Worm (Caenorhabditis elegans) whole organism, L2 larva: Measurements from ENCODE around the gene tag-343.

ENCODE experiments used
- F13H6.1 ChIP-seq: sonication (generic microtip); optimal IDR thresholded peaks from 2 replicates; lab custom pipeline; 2016; ENCODE audit warnings: missing genetic modification characterization, missing compliant biosample characterization
- R02D3.7 ChIP-seq: fragments of 150-350 bp; optimal IDR thresholded peaks from 2 replicates; lab custom pipeline; 2014; ENCODE audit warnings: missing biosample characterization, missing genetic modification characterization
- ZK546.5 ChIP-seq: sonication (generic microtip); optimal IDR thresholded peaks from 2 replicates; lab custom pipeline; 2017; ENCODE audit warnings: missing biosample characterization, missing genetic modification characterization
- aly-2 ChIP-seq: fragments of 150-350 bp; optimal IDR thresholded peaks from 2 replicates; lab custom pipeline; 2014; ENCODE audit warnings: missing biosample characterization, missing genetic modification characterization
- blmp-1 ChIP-seq: sonication (generic microtip); optimal IDR thresholded peaks from 2 replicates; lab custom pipeline; 2017; ENCODE audit warnings: missing genetic modification characterization, mild to moderate bottlenecking, missing compliant biosample characterization, antibody characterized with exemption, moderate library complexity; ENCODE audit not compliant: insufficient read depth
- ceh-16 ChIP-seq: fragments of 150-350 bp; optimal IDR thresholded peaks from 2 replicates; lab custom pipeline; 2014; ENCODE audit warnings: missing biosample characterization, missing genetic modification characterization
- crh-2 ChIP-seq: sonication (generic microtip); optimal IDR thresholded peaks from 2 replicates; lab custom pipeline; 2017; ENCODE audit warnings: missing biosample characterization, missing genetic modification characterization
- dmd-4 ChIP-seq: sonication (generic microtip); optimal IDR thresholded peaks from 2 replicates; lab custom pipeline; 2017; ENCODE audit warnings: missing biosample characterization, missing genetic modification characterization
- elt-1 ChIP-seq: fragments of 150-350 bp; optimal IDR thresholded peaks from 2 replicates; lab custom pipeline; 2014; ENCODE audit warnings: missing biosample characterization, missing genetic modification characterization
- fos-1 ChIP-seq: fragments of 150-350 bp; optimal IDR thresholded peaks from 2 replicates; lab custom pipeline; 2014; ENCODE audit warnings: missing biosample characterization, missing genetic modification characterization
- lin-11 ChIP-seq: fragments of 150-350 bp; sonication (generic microtip); optimal IDR thresholded peaks from 2 replicates; lab custom pipeline; 2014; ENCODE audit warnings: missing biosample characterization, missing genetic modification characterization, inconsistent platforms, mixed read lengths
- lin-13 ChIP-seq: fragments of 150-350 bp; optimal IDR thresholded peaks from 2 replicates; lab custom pipeline; 2014; ENCODE audit warnings: missing biosample characterization, missing genetic modification reagents, missing genetic modification characterization
- lin-39 ChIP-seq: fragments of 150-350 bp; optimal IDR thresholded peaks from 2 replicates; lab custom pipeline; 2014; ENCODE audit warnings: missing biosample characterization, missing genetic modification reagents, missing genetic modification characterization
- lsy-2 ChIP-seq, 2 experiments: fragments of 150-350 bp in 1 of 2; sonication (generic microtip) in 1 of 2; optimal IDR thresholded peaks; 2 replicates each; lab custom pipeline; 2014 to 2017; ENCODE audit warnings: missing biosample characterization in 2 of 2, missing genetic modification characterization in 2 of 2
- nhr-10 ChIP-seq: sonication (generic microtip); optimal IDR thresholded peaks from 2 replicates; lab custom pipeline; 2017; ENCODE audit warnings: missing biosample characterization, missing genetic modification characterization
- nhr-12 ChIP-seq: fragments of 150-350 bp; optimal IDR thresholded peaks from 2 replicates; lab custom pipeline; 2014; ENCODE audit warnings: missing biosample characterization, missing genetic modification characterization
- nhr-129 ChIP-seq: fragments of 150-350 bp; optimal IDR thresholded peaks from 2 replicates; lab custom pipeline; 2014; ENCODE audit warnings: missing biosample characterization, missing genetic modification characterization
- nhr-23 ChIP-seq: fragments of 150-350 bp; optimal IDR thresholded peaks from 2 replicates; lab custom pipeline; 2014; ENCODE audit warnings: missing biosample characterization, missing genetic modification reagents, missing genetic modification characterization
- nhr-237 ChIP-seq: fragments of 150-350 bp; optimal IDR thresholded peaks from 2 replicates; lab custom pipeline; 2014; ENCODE audit warnings: missing biosample characterization, missing genetic modification characterization
- nhr-6 ChIP-seq: fragments of 150-350 bp; optimal IDR thresholded peaks from 2 replicates; lab custom pipeline; 2014; ENCODE audit warnings: missing biosample characterization, missing genetic modification characterization
- nhr-77 ChIP-seq: fragments of 150-350 bp; optimal IDR thresholded peaks from 2 replicates; lab custom pipeline; 2014; ENCODE audit warnings: missing biosample characterization, missing genetic modification characterization
- skn-1 ChIP-seq: sonication (generic microtip); optimal IDR thresholded peaks from 2 replicates; lab custom pipeline; 2017; ENCODE audit warnings: missing biosample characterization, missing genetic modification characterization
- sma-9 ChIP-seq, 2 experiments: fragments of 150-350 bp in 1 of 2; sonication (generic microtip) in 1 of 2; optimal IDR thresholded peaks; 2 replicates each; lab custom pipeline; 2014 to 2016; ENCODE audit warnings: missing genetic modification characterization in 2 of 2, mild to moderate bottlenecking in 1 of 2, missing biosample characterization in 1 of 2, missing compliant biosample characterization in 1 of 2, missing genetic modification reagents in 1 of 2, moderate library complexity in 1 of 2
- snpc-4 ChIP-seq: fragments of 150-350 bp; optimal IDR thresholded peaks from 2 replicates; lab custom pipeline; 2014; ENCODE audit warnings: missing biosample characterization, missing genetic modification characterization
- unc-39 ChIP-seq: fragments of 150-350 bp; optimal IDR thresholded peaks from 2 replicates; lab custom pipeline; 2014; ENCODE audit warnings: missing biosample characterization, missing genetic modification characterization
- unc-55 ChIP-seq: fragments of 150-350 bp; sonication (generic microtip); optimal IDR thresholded peaks from 3 replicates; lab custom pipeline; 2014; ENCODE audit warnings: missing biosample characterization, missing genetic modification reagents, missing genetic modification characterization
- ztf-1 ChIP-seq: fragments of 200-800 bp; sonication (Bioruptor generic); conservative IDR thresholded peaks from 2 replicates; pipeline ENCODE4 v1.3.6; 2022; ENCODE audit warnings: missing genetic modification characterization, missing compliant biosample characterization
- ztf-4 ChIP-seq: fragments of 150-350 bp; optimal IDR thresholded peaks from 2 replicates; lab custom pipeline; 2014; ENCODE audit warnings: missing biosample characterization, missing genetic modification characterization

Gene tag-343

ce11 chrX:16655283-16655682 is 19.2 kb downstream of the tag-343 start:
- TF ChIP-seq nhr-129 (tag; lab: Kevin White, UChicago) (peak; percentile 39), sma-9 (GFP tag; optimal IDR thresholded peaks at IDR 0.05; lab: Kevin White, UChicago) (peak; percentile 10), sma-9 (tag; optimal IDR thresholded peaks at IDR 0.05; lab: Kevin White, UChicago) (no peak), F13H6.1 (tag; lab: Kevin White, UChicago) (peak; percentile 78), lsy-2 (tag; optimal IDR thresholded peaks at IDR 0.05; lab: Kevin White, UChicago) (peak in 1 of 2 experiments; percentile 9), ztf-4 (tag; lab: Kevin White, UChicago) (no peak), snpc-4 (no peak)

- TF ChIP-seq nhr-237 (tag; lab: Kevin White, UChicago), result no peak
- TF ChIP-seq ZK546.5 (tag; lab: Kevin White, UChicago), result no peak
- TF ChIP-seq lin-11 (tag; lab: Kevin White, UChicago), result no peak
- no peak for TF ChIP-seq fos-1
- no peak for TF ChIP-seq F13H6.1 (tag; lab: Kevin White, UChicago)
- no peak for TF ChIP-seq elt-1 (tag; lab: Kevin White, UChicago)
- no peak for TF ChIP-seq nhr-12 (tag; lab: Kevin White, UChicago)
- no peak for TF ChIP-seq nhr-77 (tag; lab: Kevin White, UChicago)
- no peak for TF ChIP-seq ztf-4 (tag; lab: Kevin White, UChicago)
- TF ChIP-seq nhr-23 (tag; lab: Kevin White, UChicago), result no peak
- TF ChIP-seq, all 48 proteins: peak for 0
These were observed 23.9 kb downstream of the tag-343 start for ce11 chrX:16650600-16650999.

ce11 chrX:16648773-16649172 is 25.8 kb downstream of the tag-343 start:
- TF ChIP-seq ceh-16, result no peak
- peak; percentile 44 for TF ChIP-seq unc-55 (GFP tag; lab: Kevin White, UChicago)

ce11 chrX:16647222-16647621 is 27.3 kb downstream of the tag-343 start:
- TF ChIP-seq blmp-1 (tag; lab: Kevin White, UChicago) (peak; percentile 97), nhr-6 (no peak), lin-13 (GFP tag; lab: Kevin White, UChicago) (no peak), lin-11 (tag; lab: Kevin White, UChicago) (no peak)
- TF ChIP-seq, all 48 proteins: peak for 1

DNA sequence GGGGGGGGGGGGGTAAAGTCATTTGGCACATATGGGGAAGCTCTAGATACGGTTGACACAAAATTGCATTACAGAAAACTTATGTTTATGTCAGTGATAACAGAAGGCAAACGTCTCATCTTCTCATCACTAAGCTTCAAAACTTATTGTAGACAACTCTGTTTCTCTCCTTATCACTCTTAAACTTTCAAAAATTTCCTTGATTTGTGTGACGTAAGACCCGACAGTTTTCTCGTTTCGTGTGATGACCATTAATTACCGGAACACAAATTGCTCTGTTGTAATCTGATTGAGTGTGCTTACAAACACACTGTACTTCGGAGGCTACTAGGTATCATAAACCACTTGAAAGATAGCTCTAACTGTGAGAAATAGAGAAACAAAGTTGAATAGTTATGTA is 29.6 kb downstream of the tag-343 start:
- TF ChIP-seq fos-1, result peak; percentile 79
- peak; percentile 3 for TF ChIP-seq sma-9 (GFP tag; optimal IDR thresholded peaks at IDR 0.05; lab: Kevin White, UChicago)
- no peak for TF ChIP-seq sma-9 (tag; optimal IDR thresholded peaks at IDR 0.05; lab: Kevin White, UChicago)
- TF ChIP-seq unc-39 (tag; lab: Kevin White, UChicago), result no peak

- TF ChIP-seq unc-55 (GFP tag; lab: Kevin White, UChicago), result no peak
- TF ChIP-seq R02D3.7 (tag; lab: Kevin White, UChicago), result no peak
- TF ChIP-seq dmd-4, result no peak
- TF ChIP-seq ztf-1 (GFP tag; lab: Robert Waterston, UW), result no peak
- TF ChIP-seq crh-2 (tag; lab: Kevin White, UChicago), result no peak
- TF ChIP-seq blmp-1 (tag; lab: Kevin White, UChicago), result no peak
- TF ChIP-seq snpc-4, result no peak
- no peak for TF ChIP-seq elt-1 (tag; lab: Kevin White, UChicago)
- TF ChIP-seq nhr-10 (tag; lab: Kevin White, UChicago), result no peak
These were observed 31.3 kb downstream of the tag-343 start for ce11 chrX:16643246-16643645.

- TF ChIP-seq nhr-10 (tag; lab: Kevin White, UChicago) (no peak), unc-55 (GFP tag; lab: Kevin White, UChicago) (no peak), skn-1 (no peak), F13H6.1 (tag; lab: Kevin White, UChicago) (no peak), ceh-16 (no peak), aly-2 (tag; lab: Kevin White, UChicago) (no peak), lin-39 (tag; lab: Kevin White, UChicago) (no peak)
These were observed 32.9 kb downstream of the tag-343 start for ce11 chrX:16641678-16642077.
